Worm (Caenorhabditis elegans) whole organism, L4/young adult: ENCODE data around the gene C39D10.11.

Source experiments
- W03F9.2 ChIP-seq: fragments of 150-350 bp; optimal IDR thresholded peaks from 2 replicates; lab custom pipeline; 2014; ENCODE audit warnings: missing biosample characterization, missing genetic modification characterization
- dao-5 ChIP-seq: sonication (generic microtip); optimal IDR thresholded peaks from 2 replicates; lab custom pipeline; 2016; ENCODE audit warnings: missing genotype, missing genetic modification characterization, moderate library complexity, missing compliant biosample characterization
- him-1 ChIP-seq: sonication (generic microtip); optimal IDR thresholded peaks from 2 replicates; lab custom pipeline; 2016; ENCODE audit warnings: missing genotype, missing genetic modification reagents, missing genetic modification characterization, missing compliant biosample characterization

The C39D10.11 gene

ce11 chrX:7902976-7903375 lies at the start of gene C39D10.11:
TSS of gene C39D10.11 (plus strand) at chrX:7903276.
- TF ChIP-seq dao-5 (tag; lab: Kevin White, UChicago) (no peak), him-1 (no peak), W03F9.2 (no peak)

ce11 chrX:7866493-7866892 lies 36.6 kb upstream of the C39D10.11 start:
- no peak for TF ChIP-seq him-1
- TF ChIP-seq W03F9.2 = no peak
- no peak for TF ChIP-seq dao-5 (tag; lab: Kevin White, UChicago)

ce11 chrX:7867307-7867706 lies 35.8 kb upstream of the C39D10.11 start:
- TF ChIP-seq dao-5 (tag; lab: Kevin White, UChicago) (no peak), him-1 (no peak), W03F9.2 (no peak)

- TF ChIP-seq him-1 (no peak), dao-5 (tag; lab: Kevin White, UChicago) (no peak), W03F9.2 (no peak)
Observed at ce11 chrX:7873350-7873749, 29.7 kb upstream of the C39D10.11 start.

ce11 chrX:7875854-7876253 lies 27.2 kb upstream of the C39D10.11 start, which contains the start of gene cca-1:
TSS of gene cca-1 (minus strand) at chrX:7875954.
- TF ChIP-seq W03F9.2 (no peak), dao-5 (tag; lab: Kevin White, UChicago) (no peak)

ce11 chrX:7880848-7881247 lies 22.2 kb upstream of the C39D10.11 start, which contains the start of gene C39D10.8:
TSS of gene C39D10.8 (minus strand) at chrX:7880948.
- TF ChIP-seq W03F9.2 (no peak), dao-5 (tag; lab: Kevin White, UChicago) (no peak), him-1 (no peak)

- no peak for TF ChIP-seq him-1
Observed at ce11 chrX:7881307-7881706, 21.8 kb upstream of the C39D10.11 start.

- TF ChIP-seq him-1 (no peak), dao-5 (tag; lab: Kevin White, UChicago) (no peak), W03F9.2 (no peak)
Observed at ce11 chrX:7883994-7884393, 19.1 kb upstream of the C39D10.11 start, which contains the start of gene pcyt-2.2. TSS of gene pcyt-2.2 (plus strand) at chrX:7884294.

- no peak for TF ChIP-seq him-1
Observed at ce11 chrX:7886200-7886599, 16.9 kb upstream of the C39D10.11 start.

ce11 chrX:7888915-7889314 lies 14.2 kb upstream of the C39D10.11 start, which contains the start of gene C39D10.2:
TSS of gene C39D10.2 (plus strand) at chrX:7889215.
- no peak for TF ChIP-seq W03F9.2
- TF ChIP-seq him-1 = no peak
- no peak for TF ChIP-seq dao-5 (tag; lab: Kevin White, UChicago)

- TF ChIP-seq him-1 = no peak
- no peak for TF ChIP-seq W03F9.2
Observed at ce11 chrX:7892296-7892695, 10.8 kb upstream of the C39D10.11 start, which contains the start of gene C39D10.5. TSS of gene C39D10.5 (minus strand) at chrX:7892396.

ce11 chrX:7897690-7898089 lies 5.4 kb upstream of the C39D10.11 start, which contains the start of gene latd-1:
TSS of gene latd-1 (minus strand) at chrX:7897790.
- no peak for TF ChIP-seq dao-5 (tag; lab: Kevin White, UChicago)
- TF ChIP-seq him-1 = no peak
- no peak for TF ChIP-seq W03F9.2

ce11 chrX:7898131-7898530 lies 4.9 kb upstream of the C39D10.11 start:
- TF ChIP-seq dao-5 (tag; lab: Kevin White, UChicago) (no peak), him-1 (no peak), W03F9.2 (peak; percentile 5)

ce11 chrX:7900180-7900579 lies 2.9 kb upstream of the C39D10.11 start:
- TF ChIP-seq W03F9.2 (no peak), him-1 (no peak), dao-5 (tag; lab: Kevin White, UChicago) (no peak)

ce11 chrX:7901840-7902239 lies 1.2 kb upstream of the C39D10.11 start:
- TF ChIP-seq W03F9.2 (no peak), him-1 (no peak), dao-5 (tag; lab: Kevin White, UChicago) (no peak)

- TF ChIP-seq him-1 (no peak), dao-5 (tag; lab: Kevin White, UChicago) (no peak), W03F9.2 (peak; percentile 4)
Observed at ce11 chrX:7906430-7907014, 3.4 kb downstream of the C39D10.11 start, which contains the start of gene C39D10.1. TSS of gene C39D10.1 (plus strand) at chrX:7906964.
